Worm (Caenorhabditis elegans) whole organism, mixed stage, embryonic: ENCODE data around the gene rbm-28.

Source experiments
- M03D4.4 ChIP-seq: sonication (generic microtip); optimal IDR thresholded peaks from 2 replicates; lab custom pipeline; 2017; ENCODE audit warnings: mild to moderate bottlenecking, missing genetic modification characterization, missing compliant biosample characterization
- bed-3 ChIP-seq: fragments of 200-800 bp; sonication (Bioruptor generic); optimal IDR thresholded peaks from 3 replicates; lab custom pipeline; 2018; ENCODE audit warnings: mild to moderate bottlenecking, missing genetic modification characterization, moderate library complexity, missing compliant biosample characterization
- blmp-1 ChIP-seq: fragments of 150-350 bp; optimal IDR thresholded peaks from 2 replicates; lab custom pipeline; 2014; ENCODE audit warnings: missing biosample characterization, missing genetic modification characterization
- ceh-39 ChIP-seq: fragments of 150-350 bp; optimal IDR thresholded peaks from 2 replicates; lab custom pipeline; 2014; ENCODE audit warnings: missing biosample characterization, missing genetic modification characterization
- ceh-83 ChIP-seq: fragments of 200-800 bp; sonication (Bioruptor generic); optimal IDR thresholded peaks from 2 replicates; lab custom pipeline; 2018; ENCODE audit warnings: mild to moderate bottlenecking, missing genetic modification characterization, missing compliant biosample characterization
- ces-1 ChIP-seq: fragments of 150-350 bp; optimal IDR thresholded peaks from 2 replicates; lab custom pipeline; 2014; ENCODE audit warnings: missing biosample characterization, missing genetic modification reagents, missing genetic modification characterization
- cnd-1 ChIP-seq: fragments of 200-800 bp; sonication (Bioruptor generic); optimal IDR thresholded peaks from 2 replicates; lab custom pipeline; 2018; ENCODE audit warnings: mild to moderate bottlenecking, missing genetic modification characterization, missing compliant biosample characterization
- elt-1 ChIP-seq: sonication (generic microtip); optimal IDR thresholded peaks from 2 replicates; lab custom pipeline; 2017; ENCODE audit warnings: missing genetic modification characterization, mild to moderate bottlenecking, missing compliant biosample characterization, antibody characterized with exemption, moderate library complexity, borderline replicate concordance; ENCODE audit not compliant: insufficient read depth
- elt-3 ChIP-seq: fragments of 150-350 bp; optimal IDR thresholded peaks from 2 replicates; lab custom pipeline; 2014; ENCODE audit warnings: missing biosample characterization, missing genetic modification characterization
- flh-1 ChIP-seq: fragments of 200-800 bp; sonication (Bioruptor generic); optimal IDR thresholded peaks from 2 replicates; lab custom pipeline; 2018; ENCODE audit warnings: mild to moderate bottlenecking, missing genetic modification characterization, moderate library complexity, missing compliant biosample characterization
- ham-2 ChIP-seq: fragments of 200-800 bp; sonication (Bioruptor generic); optimal IDR thresholded peaks from 2 replicates; lab custom pipeline; 2018; ENCODE audit warnings: mild to moderate bottlenecking, missing genetic modification characterization, missing compliant biosample characterization
- hlh-1 ChIP-seq: fragments of 150-350 bp; optimal IDR thresholded peaks from 2 replicates; lab custom pipeline; 2014; ENCODE audit warnings: missing biosample characterization, missing genetic modification reagents, missing genetic modification characterization
- lin-13 ChIP-seq: fragments of 150-350 bp; optimal IDR thresholded peaks from 2 replicates; lab custom pipeline; 2014; ENCODE audit warnings: missing biosample characterization, missing genetic modification characterization
- lin-32 ChIP-seq: fragments of 200-800 bp; sonication (Bioruptor generic); optimal IDR thresholded peaks from 2 replicates; lab custom pipeline; 2018; ENCODE audit warnings: mild to moderate bottlenecking, missing genetic modification characterization, missing compliant biosample characterization
- lsy-2 ChIP-seq: fragments of 150-350 bp; optimal IDR thresholded peaks from 2 replicates; lab custom pipeline; 2014; ENCODE audit warnings: missing biosample characterization, missing genetic modification characterization
- mab-5 ChIP-seq: fragments of 150-350 bp; optimal IDR thresholded peaks from 2 replicates; lab custom pipeline; 2014; ENCODE audit warnings: missing biosample characterization, missing genetic modification characterization
- mep-1 ChIP-seq: fragments of 150-350 bp; optimal IDR thresholded peaks from 2 replicates; lab custom pipeline; 2017; ENCODE audit warnings: missing biosample characterization, missing genetic modification reagents, missing genetic modification characterization, inconsistent platforms
- mls-2 ChIP-seq: sonication (generic microtip); optimal IDR thresholded peaks from 2 replicates; lab custom pipeline; 2016; ENCODE audit warnings: mild to moderate bottlenecking, missing genetic modification characterization, moderate library complexity, missing compliant biosample characterization
- nhr-237 ChIP-seq: fragments of 150-350 bp; optimal IDR thresholded peaks from 2 replicates; lab custom pipeline; 2014; ENCODE audit warnings: missing biosample characterization, missing genetic modification characterization
- nhr-76 ChIP-seq: sonication (generic microtip); optimal IDR thresholded peaks from 2 replicates; lab custom pipeline; 2017; ENCODE audit warnings: missing biosample characterization, missing genetic modification characterization
- pha-4 ChIP-seq: fragments of 150-350 bp; optimal IDR thresholded peaks from 2 replicates; lab custom pipeline; 2018; ENCODE audit warnings: missing biosample characterization, missing genetic modification reagents, missing genetic modification characterization
- sptf-1 ChIP-seq: sonication (generic microtip); optimal IDR thresholded peaks from 2 replicates; lab custom pipeline; 2017; ENCODE audit warnings: mild to moderate bottlenecking, missing genetic modification characterization, moderate library complexity, missing compliant biosample characterization
- tbx-8 ChIP-seq: fragments of 200-800 bp; sonication (Bioruptor generic); optimal IDR thresholded peaks from 2 replicates; lab custom pipeline; 2018; ENCODE audit warnings: mild to moderate bottlenecking, missing genetic modification characterization, moderate library complexity, missing compliant biosample characterization
- unc-120 ChIP-seq: sonication (generic microtip); optimal IDR thresholded peaks from 2 replicates; lab custom pipeline; 2017; ENCODE audit warnings: missing genetic modification characterization, missing compliant biosample characterization; ENCODE audit not compliant: poor library complexity, severe bottlenecking
- unc-39 ChIP-seq: fragments of 150-350 bp; optimal IDR thresholded peaks from 2 replicates; lab custom pipeline; 2014; ENCODE audit warnings: missing biosample characterization, missing genetic modification characterization
- unc-62 ChIP-seq: fragments of 150-350 bp; optimal IDR thresholded peaks from 2 replicates; lab custom pipeline; 2014; ENCODE audit warnings: missing biosample characterization, missing genetic modification reagents, missing genetic modification characterization
- zip-8 ChIP-seq: fragments of 150-350 bp; optimal IDR thresholded peaks from 2 replicates; lab custom pipeline; 2014; ENCODE audit warnings: missing biosample characterization, missing genetic modification characterization
- ztf-11 ChIP-seq: fragments of 150-350 bp; optimal IDR thresholded peaks from 2 replicates; lab custom pipeline; 2014; ENCODE audit warnings: missing biosample characterization, missing genetic modification characterization

Gene rbm-28

DNA sequence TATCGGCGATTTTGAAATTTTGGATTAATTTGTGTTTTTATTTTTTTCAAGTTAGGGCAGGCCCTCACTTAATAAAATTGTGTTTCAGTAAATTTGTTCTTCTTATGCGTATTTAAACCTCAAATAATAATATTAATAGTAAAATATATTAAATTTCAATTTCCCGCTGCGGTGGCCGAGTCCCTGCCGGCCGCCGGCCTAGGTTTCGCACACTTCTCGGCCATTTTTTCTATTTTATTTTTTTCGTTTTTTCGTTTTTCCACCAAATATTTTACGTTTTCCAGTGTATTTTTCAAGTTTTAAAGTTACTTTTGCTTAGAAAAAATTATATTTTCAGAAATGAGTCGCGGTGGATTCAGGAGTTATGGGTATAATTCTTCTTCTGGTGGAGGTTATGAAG, at the start of gene rbm-28:
Gene rbm-28, plus strand, starts transcription at position 338 of the 400 bp plus-strand sequence.
- no peak for TF ChIP-seq unc-62 (GFP tag; lab: Kevin White, UChicago)
- no peak for TF ChIP-seq pha-4 (tag; lab: Kevin White, UChicago)
- TF ChIP-seq ham-2 (GFP tag; lab: Kevin White, UChicago): no peak
- peak; percentile 9 for TF ChIP-seq mep-1 (tag; lab: Kevin White, UChicago)
- peak; percentile 33 for TF ChIP-seq ces-1
- no peak for TF ChIP-seq ceh-83 (GFP tag; lab: Kevin White, UChicago)
- TF ChIP-seq sptf-1 (tag; lab: Kevin White, UChicago): peak; percentile 26
- TF ChIP-seq mab-5: no peak

DNA sequence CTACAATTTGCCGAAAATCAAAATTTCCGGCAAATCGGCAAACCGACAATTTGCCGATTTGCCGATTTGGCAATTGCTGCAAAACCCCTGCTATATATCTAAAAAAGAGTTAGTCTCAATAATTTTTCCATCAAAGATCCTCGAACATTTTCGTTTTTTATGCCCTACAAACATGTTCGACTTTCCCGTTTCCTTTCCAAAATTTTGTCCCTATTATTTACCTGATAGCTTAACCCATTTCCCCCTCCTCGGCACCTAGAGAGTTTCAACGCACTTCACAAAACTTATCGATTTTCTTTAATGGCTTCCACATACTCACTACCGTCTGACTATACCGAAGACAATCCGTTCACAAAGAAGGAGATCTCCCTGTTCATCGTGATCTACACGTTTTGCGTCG, 48.4 kb upstream of the rbm-28 start, which contains the start of gene W01D2.6:
Gene W01D2.6, plus strand, starts transcription at position 301 of the 400 bp plus-strand sequence.
- no peak for TF ChIP-seq lin-13 (tag; lab: Kevin White, UChicago)

DNA sequence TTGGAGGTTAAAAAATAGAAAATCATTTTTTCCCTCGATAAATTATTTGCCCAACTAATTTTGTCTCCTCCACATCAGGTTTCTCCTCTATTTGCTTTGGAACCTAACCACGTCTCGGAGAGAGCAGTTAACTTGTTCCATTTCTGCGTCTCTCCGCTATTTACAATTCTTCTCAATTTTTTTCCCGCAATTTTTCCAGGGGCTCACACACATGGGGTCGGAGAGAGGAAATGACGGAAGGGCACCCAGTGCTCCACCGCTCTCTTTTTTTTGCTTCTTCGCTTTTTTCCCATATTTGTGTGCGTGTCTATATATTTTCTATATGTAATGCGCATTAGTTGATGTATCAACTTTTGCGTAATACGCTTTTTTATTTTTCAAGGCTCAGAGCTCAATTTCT, 46.5 kb upstream of the rbm-28 start:
- TF ChIP-seq tbx-8 (GFP tag; lab: Kevin White, UChicago): no peak
- TF ChIP-seq pha-4 (tag; lab: Kevin White, UChicago): peak; percentile 3
- peak; percentile 26 for TF ChIP-seq ces-1

DNA sequence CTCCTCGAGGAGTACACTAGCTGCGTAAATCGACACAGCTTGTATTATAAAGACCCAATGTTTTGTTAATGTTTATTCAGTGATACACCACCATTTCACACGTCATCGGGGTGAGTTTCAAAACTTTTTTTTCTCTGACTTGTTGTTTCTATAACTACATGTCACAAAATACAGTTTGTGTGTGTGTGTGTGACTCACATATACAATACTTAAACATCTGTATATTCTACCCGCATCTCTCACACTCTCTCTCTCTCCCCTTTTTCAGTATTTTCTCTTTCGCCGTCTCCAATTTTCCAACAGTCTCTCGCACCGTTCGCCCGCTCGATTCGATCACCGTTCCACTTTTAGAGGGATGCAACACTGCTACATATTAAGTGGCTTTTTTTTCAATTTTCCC, 45.6 kb upstream of the rbm-28 start:
- TF ChIP-seq unc-62 (GFP tag; lab: Kevin White, UChicago) (no peak), flh-1 (no peak), nhr-76 (tag; lab: Kevin White, UChicago) (no peak), ceh-39 (tag; lab: Kevin White, UChicago) (no peak), unc-39 (tag; lab: Kevin White, UChicago) (no peak), hlh-1 (tag; lab: Kevin White, UChicago) (no peak), blmp-1 (no peak), ztf-11 (tag; lab: Kevin White, UChicago) (no peak), bed-3 (no peak), nhr-237 (tag; lab: Kevin White, UChicago) (no peak), ceh-83 (GFP tag; lab: Kevin White, UChicago) (no peak), lin-32 (GFP tag; lab: Kevin White, UChicago) (no peak)
- TF ChIP-seq, all 35 proteins: peak for 0

DNA sequence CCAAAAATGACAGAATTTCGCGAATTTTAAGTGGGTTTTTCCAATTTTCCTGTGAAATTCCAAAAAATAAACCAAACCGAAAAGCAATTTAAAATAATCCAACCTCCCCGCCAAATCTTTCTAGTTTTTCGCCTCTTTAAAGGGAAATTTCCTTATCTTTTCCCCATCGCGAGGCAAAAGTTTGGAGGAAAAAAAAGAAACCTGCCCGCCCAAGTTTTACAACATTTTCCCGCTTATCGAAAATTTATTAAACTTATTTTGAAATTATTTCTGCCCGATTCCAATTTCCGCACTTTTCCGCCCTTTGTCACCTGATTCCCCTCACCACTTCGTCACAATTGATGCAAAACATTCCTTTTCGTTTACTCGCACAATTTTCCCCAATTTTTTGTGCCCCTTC, 44.8 kb upstream of the rbm-28 start, which contains the start of gene osta-3:
Gene osta-3, plus strand, starts transcription at position 301 of the 400 bp plus-strand sequence.
- no peak for TF ChIP-seq lin-32 (GFP tag; lab: Kevin White, UChicago)
- no peak for TF ChIP-seq cnd-1
- TF ChIP-seq mls-2 (tag; lab: Kevin White, UChicago): no peak
- TF ChIP-seq elt-3 (tag; lab: Kevin White, UChicago): no peak
- TF ChIP-seq bed-3: no peak
- no peak for TF ChIP-seq sptf-1 (tag; lab: Kevin White, UChicago)
- TF ChIP-seq unc-120 (tag; lab: Kevin White, UChicago): no peak
- no peak for TF ChIP-seq flh-1
- TF ChIP-seq lsy-2 (tag; lab: Kevin White, UChicago): no peak
- no peak for TF ChIP-seq M03D4.4
- no peak for TF ChIP-seq lin-13 (tag; lab: Kevin White, UChicago)
- TF ChIP-seq elt-1 (tag; lab: Kevin White, UChicago): no peak

- TF ChIP-seq ceh-39 (tag; lab: Kevin White, UChicago): no peak
- no peak for TF ChIP-seq zip-8 (tag; lab: Kevin White, UChicago)
- no peak for TF ChIP-seq mab-5
- TF ChIP-seq lin-13 (tag; lab: Kevin White, UChicago): no peak
- no peak for TF ChIP-seq unc-120 (tag; lab: Kevin White, UChicago)
- no peak for TF ChIP-seq bed-3
- no peak for TF ChIP-seq nhr-76 (tag; lab: Kevin White, UChicago)
- no peak for TF ChIP-seq lin-32 (GFP tag; lab: Kevin White, UChicago)
- TF ChIP-seq blmp-1: no peak
Observed at ce11 chrII:14812661-14813060, 44.4 kb upstream of the rbm-28 start.
